Fruit fly (Drosophila melanogaster) whole organism, wandering third instar larva: ENCODE data around the gene Vsp37A.
A peak's percentile ranks its signal among the peaks of the same experiment; 100 is the strongest.
"Not testable (repeated sequence)": the region's sequence is repeated elsewhere in the genome, so short reads cannot be mapped to it uniquely, and the experiment has no call there.

ENCODE experiments used
- CG32264 ChIP-seq: fragments of 200-800 bp; sonication (Bioruptor generic); optimal IDR thresholded peaks from 2 replicates; lab custom pipeline; 2016; ENCODE audit warnings: missing biosample characterization, missing genetic modification characterization
- CG9705 ChIP-seq: fragments of 200-800 bp; sonication (Bioruptor generic); optimal IDR thresholded peaks from 2 replicates; lab custom pipeline; 2018; ENCODE audit warnings: missing biosample characterization, mild to moderate bottlenecking, missing genetic modification characterization
- Dfd ChIP-seq: fragments of >200 bp; optimal IDR thresholded peaks from 2 replicates; lab custom pipeline; 2017; ENCODE audit warnings: missing biosample characterization, missing genetic modification characterization
- Dif ChIP-seq: fragments of 200-275, 200-300 bp; sonication (Bioruptor generic); optimal IDR thresholded peaks from 2 replicates; lab custom pipeline; 2018; ENCODE audit warnings: missing biosample characterization, missing genetic modification characterization; ENCODE audit not compliant: partially characterized antibody
- GATAd ChIP-seq: sonication (Bioruptor generic); optimal IDR thresholded peaks from 2 replicates; lab custom pipeline; 2016; ENCODE audit warnings: missing biosample characterization, missing genetic modification characterization
- HLH106 ChIP-seq: fragments of 200-800 bp; optimal IDR thresholded peaks from 3 replicates; lab custom pipeline; 2019; ENCODE audit warnings: missing biosample characterization, mild to moderate bottlenecking, missing genetic modification characterization, moderate library complexity
- Hnf4 ChIP-seq: fragments of 200-800 bp; sonication (Bioruptor generic); optimal IDR thresholded peaks from 2 replicates; lab custom pipeline; 2016; ENCODE audit warnings: missing biosample characterization, mild to moderate bottlenecking, missing genetic modification characterization
- Hr78 ChIP-seq: fragments of >200 bp; optimal IDR thresholded peaks from 2 replicates; lab custom pipeline; 2017; ENCODE audit warnings: missing biosample characterization, missing genetic modification characterization
- Hr83 ChIP-seq: fragments of 200-300 bp; sonication (Bioruptor generic); optimal IDR thresholded peaks from 2 replicates; lab custom pipeline; 2016; ENCODE audit warnings: missing biosample characterization, mild to moderate bottlenecking, missing genetic modification characterization, moderate library complexity; ENCODE audit not compliant: poor library complexity, severe bottlenecking
- Mio ChIP-seq: sonication (Bioruptor generic); optimal IDR thresholded peaks from 2 replicates; lab custom pipeline; 2016; ENCODE audit warnings: missing biosample characterization, missing genetic modification characterization
- Myc ChIP-seq: fragments of >200 bp; optimal IDR thresholded peaks from 2 replicates; lab custom pipeline; 2017
- N ChIP-seq: fragments of >200 bp; optimal IDR thresholded peaks from 2 replicates; lab custom pipeline; 2018; ENCODE audit warnings: missing biosample characterization, missing external identifiers, missing genetic modification characterization
- OdsH ChIP-seq: fragments of 200-800 bp; sonication (Bioruptor generic); optimal IDR thresholded peaks from 2 replicates; lab custom pipeline; 2016; ENCODE audit warnings: missing biosample characterization, mild to moderate bottlenecking, missing genetic modification characterization
- Rel ChIP-seq, 2 experiments: fragments of 200-800 bp; sonication (Bioruptor generic) in 1 of 2; optimal IDR thresholded peaks; 2 replicates in 1 of 2; 3 replicates in 1 of 2; lab custom pipeline; 2016 to 2019; ENCODE audit warnings: mild to moderate bottlenecking in 2 of 2, missing biosample characterization in 2 of 2, missing genetic modification characterization in 2 of 2, moderate library complexity in 1 of 2
- Sp1 ChIP-seq: fragments of 200-800 bp; sonication (Bioruptor generic); optimal IDR thresholded peaks from 3 replicates; lab custom pipeline; 2019; ENCODE audit warnings: missing biosample characterization, mild to moderate bottlenecking, missing genetic modification characterization, moderate library complexity
- Vsx2 ChIP-seq: fragments of 200-300, 225-300 bp; sonication (Bioruptor generic); optimal IDR thresholded peaks from 2 replicates; lab custom pipeline; 2018; ENCODE audit warnings: missing biosample characterization, missing genetic modification characterization; ENCODE audit not compliant: partially characterized antibody
- br ChIP-seq: fragments of 200-800 bp; sonication (Bioruptor generic); optimal IDR thresholded peaks from 2 replicates; lab custom pipeline; 2016; ENCODE audit warnings: missing biosample characterization, missing genetic modification characterization
- brk ChIP-seq: fragments of 200-800 bp; sonication (Bioruptor generic); optimal IDR thresholded peaks from 2 replicates; lab custom pipeline; 2016; ENCODE audit warnings: missing biosample characterization, mild to moderate bottlenecking, missing genetic modification characterization
- dl ChIP-seq, 2 experiments: fragments of 175-275, 200-275 bp in 1 of 2; fragments of 200-275 bp in 1 of 2; sonication (Bioruptor generic); optimal IDR thresholded peaks; lab custom pipeline; 2018; ENCODE audit warnings: mild to moderate bottlenecking in 2 of 2, missing biosample characterization in 2 of 2, missing genetic modification characterization in 2 of 2, moderate library complexity in 2 of 2; ENCODE audit not compliant: partially characterized antibody in 2 of 2, insufficient read depth in 1 of 2
- ey ChIP-seq: fragments of 200-800 bp; sonication (Bioruptor generic); optimal IDR thresholded peaks from 2 replicates; lab custom pipeline; 2016; ENCODE audit warnings: missing biosample characterization, missing genetic modification characterization
- foxo ChIP-seq, 2 experiments: fragments of 200-800 bp; sonication (Bioruptor generic); optimal IDR thresholded peaks; 2 replicates in 1 of 2; 3 replicates in 1 of 2; lab custom pipeline; 2016 to 2017; ENCODE audit warnings: missing biosample characterization in 2 of 2, missing genetic modification characterization in 2 of 2
- fru ChIP-seq: fragments of 200-800 bp; sonication (Bioruptor generic); optimal IDR thresholded peaks from 3 replicates; lab custom pipeline; 2016; ENCODE audit warnings: missing biosample characterization, mild to moderate bottlenecking, missing genetic modification characterization
- h ChIP-seq: fragments of 200-800 bp; sonication (Bioruptor generic); optimal IDR thresholded peaks from 3 replicates; lab custom pipeline; 2016; ENCODE audit warnings: missing biosample characterization, mild to moderate bottlenecking, missing genetic modification characterization
- jim ChIP-seq: fragments of 175-275, 200-325 bp; sonication (Bioruptor generic); optimal IDR thresholded peaks from 2 replicates; lab custom pipeline; 2016; ENCODE audit warnings: missing biosample characterization, mild to moderate bottlenecking, missing genetic modification characterization
- psq ChIP-seq: fragments of 200-800 bp; sonication (Bioruptor generic); optimal IDR thresholded peaks from 3 replicates; lab custom pipeline; 2017; ENCODE audit warnings: missing biosample characterization, mild to moderate bottlenecking, missing genetic modification characterization, moderate library complexity
- tai ChIP-seq: sonication (Bioruptor generic); optimal IDR thresholded peaks from 2 replicates; lab custom pipeline; 2016; ENCODE audit warnings: missing biosample characterization, missing genetic modification characterization
- usp ChIP-seq: fragments of >200 bp; optimal IDR thresholded peaks from 2 replicates; lab custom pipeline; 2017; ENCODE audit warnings: missing biosample characterization, missing genetic modification characterization
- woc ChIP-seq: sonication (Bioruptor generic); optimal IDR thresholded peaks from 2 replicates; lab custom pipeline; 2016; ENCODE audit warnings: missing biosample characterization, mild to moderate bottlenecking, missing genetic modification characterization

Vsp37A gene

DNA sequence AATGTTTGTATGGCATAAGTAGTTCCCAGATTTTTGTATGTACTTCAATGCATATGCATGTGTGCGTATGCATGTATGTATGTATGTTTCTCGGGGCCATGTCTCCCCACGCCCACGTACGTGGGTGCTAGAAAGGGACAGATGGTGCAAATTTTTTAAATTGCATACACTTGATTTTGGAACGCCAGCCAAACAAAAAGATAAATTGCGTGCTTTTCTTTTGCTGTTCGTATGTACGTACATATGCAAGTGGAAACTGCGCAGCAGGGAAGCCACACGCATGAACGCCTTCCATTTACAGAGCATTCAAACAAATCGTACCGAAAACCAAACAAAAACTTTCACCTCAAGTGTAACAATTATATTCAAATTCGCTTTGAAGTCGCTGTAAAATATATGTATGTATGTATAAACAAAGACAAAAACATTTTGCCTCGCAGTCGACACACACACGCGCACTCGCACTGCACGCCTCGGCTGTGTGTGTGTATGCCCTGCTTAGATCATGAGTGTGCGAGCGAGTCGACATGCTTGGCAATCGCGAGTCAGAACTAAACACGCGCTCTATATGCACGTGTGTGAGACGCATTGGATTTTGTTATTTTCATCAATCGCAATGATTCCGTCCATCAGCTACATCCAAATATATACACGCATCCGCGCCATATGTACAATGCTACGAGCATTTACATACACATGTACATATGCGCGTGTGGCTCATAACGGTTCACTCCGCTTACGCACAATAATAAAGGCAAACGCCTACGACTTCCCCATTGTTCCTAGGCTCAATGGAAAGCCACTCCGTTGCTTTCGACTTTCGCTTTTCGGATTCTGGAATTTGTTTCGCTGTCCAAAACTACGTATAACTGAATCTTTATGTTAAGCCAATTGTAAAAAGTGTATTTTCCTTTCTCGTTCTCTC lies 15.5 kb downstream of the Vsp37A start:
- TF ChIP-seq Dfd (no peak), fru (GFP tag; lab: Kevin White, UChicago) (no peak), CG32264 (GFP tag; lab: Kevin White, UChicago) (no peak), CG9705 (no peak), h (GFP tag; lab: Kevin White, UChicago) (peak; percentile 12), Mio (GFP tag; lab: Kevin White, UChicago) (no peak), N (GFP tag; lab: Kevin White, UChicago) (peak; percentile 21), usp (GFP tag; lab: Kevin White, UChicago) (no peak), Rel (GFP tag; optimal IDR thresholded peaks at IDR 0.05; lab: Kevin White, UChicago) (no peak), Rel (tag; optimal IDR thresholded peaks at IDR 0.05; lab: Kevin White, UChicago) (no peak), brk (no peak), Dif (peak; percentile 23)
- TF ChIP-seq, all 38 proteins: peak for 3

DNA sequence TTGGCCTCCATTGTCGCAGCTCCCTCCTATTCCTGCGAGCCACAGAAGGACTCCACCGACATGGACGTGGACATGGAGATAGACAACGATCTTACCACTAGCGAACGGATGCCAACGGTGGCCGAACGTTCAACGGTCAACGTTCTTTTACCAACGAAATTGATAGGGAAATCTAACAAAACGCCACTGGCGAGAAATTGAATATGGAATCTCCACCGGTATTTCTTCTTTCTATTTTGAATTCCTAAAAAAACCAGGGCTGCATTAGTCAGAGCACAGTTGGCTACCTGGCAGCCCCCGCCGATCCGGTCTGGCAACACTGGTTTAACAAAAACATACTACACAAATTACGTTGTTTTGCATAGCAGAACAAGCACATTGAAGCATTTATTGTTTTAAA lies 23.1 kb downstream of the Vsp37A start, which contains the start of gene CG13367:
CG13367 (plus strand) TSS at position 301 of the 400 bp plus-strand sequence.
- TF ChIP-seq h, woc, Hr78 (GFP tag; lab: Kevin White, UChicago): not testable (repeated sequence)

DNA sequence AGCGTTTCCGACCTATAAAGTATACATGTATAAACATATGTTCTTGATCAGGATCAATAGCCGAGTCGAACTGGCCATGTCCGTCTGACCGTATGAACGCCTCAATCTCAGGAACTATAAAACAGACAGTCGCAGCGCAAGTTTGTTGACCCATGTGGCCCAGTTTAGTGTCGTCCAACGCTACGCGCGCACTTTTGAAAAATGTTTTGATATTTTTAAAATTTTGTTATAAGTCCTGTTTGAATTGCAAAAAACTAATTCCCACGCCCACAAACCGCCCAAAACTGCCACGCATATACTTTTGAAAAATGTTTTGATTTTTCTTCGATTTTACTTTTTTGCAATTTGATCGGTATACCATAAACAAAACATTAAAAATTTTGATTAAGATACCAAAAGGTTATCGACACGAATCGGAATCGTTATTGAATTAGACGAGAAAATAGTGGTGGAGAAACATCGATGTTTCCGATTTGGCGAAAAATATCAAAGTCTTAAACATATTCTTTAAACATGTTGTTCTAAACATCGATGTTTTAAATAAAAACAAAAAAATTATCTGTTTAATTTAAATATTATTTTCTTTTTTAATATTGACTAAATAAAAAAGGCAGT lies 25.2 kb downstream of the Vsp37A start:
- TF ChIP-seq Myc (lab: Kevin White, UChicago) = no peak
- no peak for TF ChIP-seq dl (GFP tag; optimal IDR thresholded peaks at IDR 0.05; lab: Kevin White, UChicago; ENCODE audit: insufficient read depth in 1 of 2, partially characterized antibody in 2 of 2)
- TF ChIP-seq usp (GFP tag; lab: Kevin White, UChicago) = no peak
- no peak for TF ChIP-seq OdsH (GFP tag; lab: Kevin White, UChicago)
- no peak for TF ChIP-seq Rel (GFP tag; optimal IDR thresholded peaks at IDR 0.05; lab: Kevin White, UChicago)
- TF ChIP-seq Rel (tag; optimal IDR thresholded peaks at IDR 0.05; lab: Kevin White, UChicago) = no peak
- TF ChIP-seq Dif = no peak
- TF ChIP-seq br = no peak
- TF ChIP-seq Hnf4 (GFP tag; lab: Kevin White, UChicago) = no peak
- TF ChIP-seq Dfd = no peak
- TF ChIP-seq jim (GFP tag; lab: Kevin White, UChicago) = no peak
- no peak for TF ChIP-seq GATAd (GFP tag; lab: Kevin White, UChicago)
- no peak for TF ChIP-seq tai (GFP tag; lab: Kevin White, UChicago)
- TF ChIP-seq HLH106 (tag; lab: Kevin White, UChicago) = no peak
- no peak for TF ChIP-seq Hr78 (GFP tag; lab: Kevin White, UChicago)
- no peak for TF ChIP-seq ey (GFP tag; lab: Kevin White, UChicago)
- TF ChIP-seq Vsx2 = no peak
- TF ChIP-seq CG32264 (GFP tag; lab: Kevin White, UChicago) = no peak
- no peak for TF ChIP-seq brk

DNA sequence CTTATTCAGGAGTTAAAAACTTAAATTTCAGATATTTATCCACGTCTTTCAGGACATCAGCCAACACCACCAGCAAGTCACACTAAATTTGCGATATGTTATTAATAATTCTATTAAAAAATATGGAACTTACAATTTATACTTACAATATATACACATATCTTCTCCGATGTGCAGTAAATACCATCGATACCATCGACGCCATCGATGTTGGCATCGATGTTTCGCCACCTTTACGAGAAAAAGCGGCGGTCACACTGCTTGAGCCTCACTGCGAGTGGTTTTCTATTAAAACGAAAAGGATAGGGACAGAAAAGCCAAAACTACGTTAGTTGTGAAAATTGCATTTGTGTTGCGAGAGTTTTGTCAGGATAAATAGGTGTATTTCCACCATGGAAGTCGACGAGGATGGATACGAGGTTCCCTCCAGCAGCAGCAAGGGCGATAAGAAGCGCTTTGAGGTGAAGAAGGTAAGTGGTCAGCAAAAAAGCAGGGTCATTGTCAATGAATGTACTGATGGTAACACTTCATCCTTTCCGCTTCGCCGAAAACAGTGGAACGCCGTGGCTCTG lies 25.8 kb downstream of the Vsp37A start, which contains the start of gene Roc1a:
Roc1a (plus strand) TSS at position 249 of the 572 bp plus-strand sequence.
- no peak for TF ChIP-seq Rel (GFP tag; optimal IDR thresholded peaks at IDR 0.05; lab: Kevin White, UChicago)
- TF ChIP-seq Rel (tag; optimal IDR thresholded peaks at IDR 0.05; lab: Kevin White, UChicago) = peak; percentile 33
- no peak for TF ChIP-seq woc (GFP tag; lab: Kevin White, UChicago)
- peak; percentile 34 for TF ChIP-seq HLH106 (tag; lab: Kevin White, UChicago)
- TF ChIP-seq Hr83 (GFP tag; lab: Kevin White, UChicago) = peak; percentile 10
- TF ChIP-seq foxo (GFP tag; optimal IDR thresholded peaks at IDR 0.05; lab: Kevin White, UChicago) = peak in 1 of 2 experiments; percentile 39
- TF ChIP-seq Sp1 (GFP tag; lab: Kevin White, UChicago) = peak; percentile 11
- TF ChIP-seq psq (GFP tag; lab: Kevin White, UChicago) = peak; percentile 21
- no peak for TF ChIP-seq CG9705
